Fruit fly (Drosophila melanogaster) whole organism, embryonic: Measurements from ENCODE around the gene CG8051.

Experiments
- CG10654 ChIP-seq: fragments of 200-800 bp; sonication (Bioruptor generic); optimal IDR thresholded peaks from 2 replicates; lab custom pipeline; 2016; ENCODE audit warnings: missing biosample characterization, missing genetic modification characterization
- CG10959 ChIP-seq: fragments of 200-800 bp; sonication (Bioruptor generic); IDR thresholded peaks from 2 replicates; pipeline ENCODE4 v1.3.6; 2022; ENCODE audit warnings: missing biosample characterization, missing genetic modification characterization
- CG11398 ChIP-seq: fragments of 200-800 bp; sonication (Bioruptor generic); optimal IDR thresholded peaks from 2 replicates; lab custom pipeline; 2016; ENCODE audit warnings: missing biosample characterization, missing genetic modification characterization
- CG12104 ChIP-seq: fragments of 200-800 bp; sonication (Bioruptor generic); optimal IDR thresholded peaks from 3 replicates; lab custom pipeline; 2016; ENCODE audit warnings: missing biosample characterization, missing genetic modification characterization
- CG12299 ChIP-seq: fragments of 200-800 bp; sonication (Bioruptor generic); optimal IDR thresholded peaks from 2 replicates; lab custom pipeline; 2018; ENCODE audit warnings: missing biosample characterization, mild to moderate bottlenecking, missing genetic modification characterization
- CG16779 ChIP-seq: fragments of 200-800 bp; sonication (Bioruptor generic); IDR thresholded peaks from 2 replicates; pipeline ENCODE4 v1.3.6; 2022; ENCODE audit warnings: missing biosample characterization, missing genetic modification characterization
- CG16863 ChIP-seq: fragments of 200-800 bp; sonication (Bioruptor generic); optimal IDR thresholded peaks from 3 replicates; lab custom pipeline; 2016; ENCODE audit warnings: missing biosample characterization, missing genetic modification characterization
- CG17361 ChIP-seq: fragments of 200-800 bp; sonication (Bioruptor generic); IDR thresholded peaks from 3 replicates; pipeline ENCODE4 v1.3.6; 2022; ENCODE audit warnings: missing biosample characterization, missing genetic modification characterization
- CG2678 ChIP-seq: fragments of 200-800 bp; sonication (Bioruptor generic); optimal IDR thresholded peaks from 3 replicates; lab custom pipeline; 2019; ENCODE audit warnings: missing biosample characterization, mild to moderate bottlenecking, missing genetic modification characterization, moderate library complexity
- CG3281 ChIP-seq: fragments of 200-800 bp; sonication (Bioruptor generic); optimal IDR thresholded peaks from 3 replicates; lab custom pipeline; 2017; ENCODE audit warnings: missing biosample characterization, mild to moderate bottlenecking, missing genetic modification characterization
- CG4617 ChIP-seq: fragments of 200-800 bp; sonication (Bioruptor generic); optimal IDR thresholded peaks from 3 replicates; lab custom pipeline; 2016; ENCODE audit warnings: missing biosample characterization, missing genetic modification characterization, borderline replicate concordance
- Camta ChIP-seq: fragments of 200-800 bp; sonication (Bioruptor generic); optimal IDR thresholded peaks from 2 replicates; lab custom pipeline; 2016; ENCODE audit warnings: missing biosample characterization, missing genetic modification characterization
- Drgx ChIP-seq: fragments of 200-800 bp; sonication (Bioruptor generic); IDR thresholded peaks from 2 replicates; pipeline ENCODE4 v1.3.6; 2022; ENCODE audit warnings: missing biosample characterization, missing genetic modification characterization
- E2f2 ChIP-seq: fragments of 200-800 bp; sonication (Bioruptor generic); IDR thresholded peaks from 2 replicates; pipeline ENCODE4 v1.3.6; 2022; ENCODE audit warnings: missing biosample characterization, missing genetic modification characterization
- HLH54F ChIP-seq: fragments of 200-800 bp; sonication (Bioruptor generic); optimal IDR thresholded peaks from 3 replicates; lab custom pipeline; 2016; ENCODE audit warnings: missing biosample characterization, missing genetic modification characterization
- Hmx ChIP-seq: fragments of 200-800 bp; sonication (Bioruptor generic); optimal IDR thresholded peaks from 2 replicates; lab custom pipeline; 2016; ENCODE audit warnings: missing biosample characterization, missing genetic modification characterization
- Hr78 ChIP-seq, 2 experiments: fragments of 200-800 bp in 1 of 2; fragments of >200 bp in 1 of 2; sonication (Bioruptor generic) in 1 of 2; optimal IDR thresholded peaks; 2 replicates each; lab custom pipeline; 2017 to 2019; ENCODE audit warnings: missing biosample characterization in 2 of 2, missing genetic modification characterization in 2 of 2, mild to moderate bottlenecking in 1 of 2, moderate library complexity in 1 of 2
- MBD-R2 ChIP-seq: fragments of 200-800 bp; sonication (Bioruptor generic); IDR thresholded peaks from 2 replicates; pipeline ENCODE4 v1.3.6; 2022; ENCODE audit warnings: missing biosample characterization, missing genetic modification characterization
- Mes4 ChIP-seq: fragments of 200-800 bp; sonication (Bioruptor generic); optimal IDR thresholded peaks from 2 replicates; lab custom pipeline; 2016; ENCODE audit warnings: missing biosample characterization, missing genetic modification characterization
- Myb ChIP-seq: fragments of 200-800 bp; sonication (Bioruptor generic); optimal IDR thresholded peaks from 2 replicates; lab custom pipeline; 2016; ENCODE audit warnings: missing biosample characterization, missing genetic modification characterization
- Oaz ChIP-seq: fragments of 200-800 bp; sonication (Bioruptor generic); IDR thresholded peaks from 2 replicates; pipeline ENCODE4 v1.3.6; 2022; ENCODE audit warnings: missing biosample characterization, missing genetic modification characterization
- Optix ChIP-seq: fragments of 200-800 bp; sonication (Bioruptor generic); IDR thresholded peaks from 3 replicates; pipeline ENCODE4 v1.3.6; 2022; ENCODE audit warnings: missing biosample characterization, missing genetic modification characterization
- Ptx1 ChIP-seq: fragments of 200-800 bp; sonication (Bioruptor generic); IDR thresholded peaks from 2 replicates; pipeline ENCODE4 v1.3.6; 2022; ENCODE audit warnings: missing biosample characterization, missing genetic modification characterization
- Scr ChIP-seq: fragments of 200-800 bp; sonication (Bioruptor generic); IDR thresholded peaks from 2 replicates; pipeline ENCODE4 v1.3.6; 2022; ENCODE audit warnings: missing biosample characterization, missing genetic modification characterization; ENCODE audit not compliant: partially characterized antibody
- Side ChIP-seq: fragments of 200-800 bp; sonication (Bioruptor generic); optimal IDR thresholded peaks from 2 replicates; lab custom pipeline; 2016; ENCODE audit warnings: missing biosample characterization, missing genetic modification characterization
- Taf1 ChIP-seq: fragments of 200-800 bp; sonication (Bioruptor generic); IDR thresholded peaks from 2 replicates; pipeline ENCODE4 v1.3.6; 2022; ENCODE audit warnings: missing biosample characterization, missing genetic modification characterization
- Trl ChIP-seq, 3 experiments: fragments of >200 bp in 2 of 3; fragments of 200-800 bp in 1 of 3; sonication (Bioruptor generic) in 1 of 3; optimal IDR thresholded peaks; 2 replicates in 1 of 3; 3 replicates in 2 of 3; lab custom pipeline; 2016 to 2017; ENCODE audit warnings: missing biosample characterization in 1 of 3, missing genetic modification characterization in 1 of 3
- Vsx1 ChIP-seq: fragments of 200-800 bp; sonication (Bioruptor generic); optimal IDR thresholded peaks from 2 replicates; lab custom pipeline; 2017; ENCODE audit warnings: missing biosample characterization, mild to moderate bottlenecking, missing genetic modification characterization, missing genetic modification reagents
- ab ChIP-seq: fragments of 200-800 bp; sonication (Bioruptor generic); optimal IDR thresholded peaks from 2 replicates; lab custom pipeline; 2016; ENCODE audit warnings: missing biosample characterization, missing genetic modification characterization
- ac ChIP-seq: fragments of 200-800 bp; sonication (Bioruptor generic); optimal IDR thresholded peaks from 3 replicates; lab custom pipeline; 2017; ENCODE audit warnings: missing biosample characterization, mild to moderate bottlenecking, missing genetic modification characterization
- ara ChIP-seq: fragments of 200-800 bp; sonication (Bioruptor generic); IDR thresholded peaks from 2 replicates; pipeline ENCODE4 v1.3.6; 2022; ENCODE audit warnings: missing biosample characterization, missing genetic modification characterization
- bsh ChIP-seq, 2 experiments: fragments of 200-800 bp; sonication (Bioruptor generic); optimal IDR thresholded peaks; 2 replicates each; lab custom pipeline; 2017 to 2018; ENCODE audit warnings: mild to moderate bottlenecking in 2 of 2, missing biosample characterization in 2 of 2, missing genetic modification characterization in 2 of 2, moderate library complexity in 1 of 2
- cg ChIP-seq: fragments of 200-800 bp; sonication (Bioruptor generic); optimal IDR thresholded peaks from 3 replicates; lab custom pipeline; 2019; ENCODE audit warnings: missing biosample characterization, mild to moderate bottlenecking, missing genetic modification characterization, moderate library complexity
- dan ChIP-seq: fragments of 200-800 bp; sonication (Bioruptor generic); IDR thresholded peaks from 2 replicates; pipeline ENCODE4 v1.3.6; 2022; ENCODE audit warnings: missing biosample characterization, missing genetic modification characterization
- dpn ChIP-seq, 2 experiments: fragments of 200-800 bp; sonication (Bioruptor generic); optimal IDR thresholded peaks; 3 replicates each; lab custom pipeline; 2016; ENCODE audit warnings: missing biosample characterization in 2 of 2, missing genetic modification characterization in 2 of 2
- emc ChIP-seq: fragments of 200-800 bp; sonication (Bioruptor generic); optimal IDR thresholded peaks from 2 replicates; lab custom pipeline; 2016; ENCODE audit warnings: missing biosample characterization, missing genetic modification characterization
- fd64A ChIP-seq: fragments of 200-800 bp; sonication (Bioruptor generic); optimal IDR thresholded peaks from 3 replicates; lab custom pipeline; 2018; ENCODE audit warnings: missing biosample characterization, mild to moderate bottlenecking, missing genetic modification characterization
- gcm ChIP-seq: fragments of 200-800 bp; sonication (Bioruptor generic); optimal IDR thresholded peaks from 2 replicates; lab custom pipeline; 2019; ENCODE audit warnings: missing biosample characterization, mild to moderate bottlenecking, missing genetic modification characterization, moderate library complexity
- gsb-n ChIP-seq: fragments of 200-800 bp; sonication (Bioruptor generic); optimal IDR thresholded peaks from 3 replicates; lab custom pipeline; 2018; ENCODE audit warnings: missing biosample characterization, mild to moderate bottlenecking, missing genetic modification characterization
- hbn ChIP-seq: fragments of 200-800 bp; sonication (Bioruptor generic); IDR thresholded peaks from 2 replicates; pipeline ENCODE4 v1.3.6; 2022; ENCODE audit warnings: missing biosample characterization, missing genetic modification characterization; ENCODE audit not compliant: partially characterized antibody
- kah ChIP-seq: fragments of 200-800 bp; sonication (Bioruptor generic); optimal IDR thresholded peaks from 2 replicates; lab custom pipeline; 2018; ENCODE audit warnings: missing biosample characterization, mild to moderate bottlenecking, missing genetic modification characterization
- lab ChIP-seq: fragments of 200-800 bp; sonication (Bioruptor generic); optimal IDR thresholded peaks from 3 replicates; lab custom pipeline; 2017; ENCODE audit warnings: missing biosample characterization, missing genetic modification characterization, mild to moderate bottlenecking, moderate library complexity, missing genetic modification reagents
- mirr ChIP-seq: fragments of 200-800 bp; sonication (Bioruptor generic); optimal IDR thresholded peaks from 3 replicates; lab custom pipeline; 2018; ENCODE audit warnings: missing biosample characterization, mild to moderate bottlenecking, missing genetic modification characterization
- odd ChIP-seq: fragments of 200-800 bp; sonication (Bioruptor generic); optimal IDR thresholded peaks from 2 replicates; lab custom pipeline; 2017; ENCODE audit warnings: missing biosample characterization, mild to moderate bottlenecking, missing genetic modification characterization
- pan ChIP-seq, 4 experiments: fragments of >200 bp in 3 of 4; fragments of 200-800 bp in 1 of 4; sonication (Bioruptor generic) in 1 of 4; optimal IDR thresholded peaks in 3 of 4; IDR thresholded peaks in 1 of 4; 2 replicates each; pipeline versions ENCODE4 v1.3.6 to Lab custom; 2017 to 2022; ENCODE audit warnings: missing biosample characterization in 2 of 4, missing genetic modification characterization in 2 of 4, mixed read lengths in 1 of 4
- rib ChIP-seq: fragments of 200-800 bp; sonication (Bioruptor generic); IDR thresholded peaks from 2 replicates; pipeline ENCODE4 v1.3.6; 2022; ENCODE audit warnings: missing biosample characterization, missing genetic modification characterization
- vfl ChIP-seq: fragments of 200-800 bp; sonication (Bioruptor generic); optimal IDR thresholded peaks from 2 replicates; lab custom pipeline; 2016; ENCODE audit warnings: missing biosample characterization, missing genetic modification characterization
- zen2 ChIP-seq: fragments of 200-800 bp; sonication (Bioruptor generic); IDR thresholded peaks from 3 replicates; pipeline ENCODE4 v1.3.6; 2022; ENCODE audit warnings: missing biosample characterization, missing genetic modification characterization; ENCODE audit not compliant: partially characterized antibody

Gene CG8051

DNA sequence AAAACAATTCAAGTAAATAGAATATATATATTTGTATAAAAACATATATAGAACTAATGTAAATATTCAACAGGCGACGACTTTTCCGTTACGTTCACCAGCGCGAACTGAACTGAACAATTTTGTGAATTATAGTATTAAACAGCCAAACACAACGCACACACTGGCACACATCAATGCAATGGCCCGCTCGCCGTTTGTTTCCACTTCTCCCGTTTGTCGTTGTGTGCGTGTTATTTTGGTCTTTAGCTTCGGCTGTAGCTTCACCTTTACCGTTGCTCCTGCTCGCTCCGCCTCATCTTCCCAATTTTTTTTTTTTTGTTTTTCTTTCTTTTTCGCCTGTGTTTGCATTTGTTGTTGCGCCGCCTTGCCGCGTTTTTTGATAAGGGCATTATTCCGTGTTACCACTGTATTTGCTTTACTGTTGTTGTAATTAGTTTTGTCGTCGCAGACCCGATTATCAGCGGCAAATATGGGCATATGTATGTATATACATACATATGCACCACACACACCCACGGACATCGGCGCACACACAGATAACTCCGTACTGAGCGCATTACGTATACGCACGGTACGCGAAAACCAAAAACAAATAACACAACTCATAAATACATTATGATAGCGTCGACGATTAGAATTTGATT lies at the start of gene CG8051 (continued):
- TF ChIP-seq Trl (optimal IDR thresholded peaks at IDR 0.05; lab: Kevin White, UChicago) (no peak), Trl (GFP tag; optimal IDR thresholded peaks at IDR 0.05; lab: Kevin White, UChicago) (peak; percentile 9), ab (no peak), lab (GFP tag; lab: Kevin White, UChicago) (peak; percentile 68), ara (GFP tag; lab: Robert Waterston, UW) (no peak), Scr (GFP tag; lab: Robert Waterston, UW) (no peak), mirr (GFP tag; lab: Kevin White, UChicago) (peak; percentile 84), Hmx (GFP tag; lab: Kevin White, UChicago) (no peak), CG12299 (tag; lab: Kevin White, UChicago) (no peak), emc (no peak), CG11398 (GFP tag; lab: Kevin White, UChicago) (peak; percentile 39), Side (peak; percentile 13), CG2678 (tag; lab: Kevin White, UChicago) (peak; percentile 30), CG3281 (GFP tag; lab: Kevin White, UChicago) (no peak), Ptx1 (0 out of 2 replicates have a peak, but pooled peaks have one; percentile 13), vfl (GFP tag; lab: Kevin White, UChicago) (no peak), pan (optimal IDR thresholded peaks at IDR 0.05; lab: Kevin White, UChicago) (no peak), pan (GFP tag; optimal IDR thresholded peaks at IDR 0.05 in 1 of 2, IDR thresholded peaks at IDR 0.05 in 1 of 2) (peak in 1 of 2 experiments; percentile 31), hbn (no peak), CG10654 (no peak), ac (GFP tag; lab: Kevin White, UChicago) (peak; percentile 1), Oaz (GFP tag; lab: Robert Waterston, UW) (no peak), Mes4 (GFP tag; lab: Kevin White, UChicago) (peak; percentile 16), fd64A (GFP tag; lab: Kevin White, UChicago) (peak; percentile 13), Drgx (peak; percentile 20; the same call in 1 of the 2 replicates), kah (GFP tag; lab: Kevin White, UChicago) (no peak), CG12104 (GFP tag; lab: Kevin White, UChicago) (no peak), odd (GFP tag; lab: Kevin White, UChicago) (peak; percentile 18), dan (no peak), gcm (GFP tag; lab: Kevin White, UChicago) (no peak), CG17361 (GFP tag; lab: Robert Waterston, UW) (no peak), Optix (GFP tag; lab: Robert Waterston, UW) (no peak), dpn (GFP tag; optimal IDR thresholded peaks at IDR 0.05; lab: Kevin White, UChicago) (no peak), HLH54F (GFP tag; lab: Kevin White, UChicago) (no peak), CG16779 (no peak), MBD-R2 (GFP tag; lab: Robert Waterston, UW) (0 out of 2 replicates have a peak, but pooled peaks have one; percentile 8), rib (GFP tag; lab: Robert Waterston, UW) (0 out of 2 replicates have a peak, but pooled peaks have one; percentile 39), Camta (GFP tag; lab: Kevin White, UChicago) (peak; percentile 17), cg (GFP tag; lab: Kevin White, UChicago) (peak; percentile 77), E2f2 (GFP tag; lab: Robert Waterston, UW) (no peak), bsh (GFP tag; optimal IDR thresholded peaks at IDR 0.05; lab: Kevin White, UChicago) (peak in 1 of 2 experiments; percentile 0), Hr78 (GFP tag; optimal IDR thresholded peaks at IDR 0.05; lab: Kevin White, UChicago) (peak in 1 of 2 experiments; percentile 21), CG10959 (GFP tag; lab: Robert Waterston, UW) (no peak), zen2 (GFP tag; lab: Robert Waterston, UW) (no peak), CG16863 (GFP tag; lab: Kevin White, UChicago) (peak; percentile 18), Taf1 (GFP tag; lab: Robert Waterston, UW) (no peak; the same call in 1 of the 2 replicates), CG4617 (GFP tag; lab: Kevin White, UChicago) (no peak), Vsx1 (peak; percentile 27), Myb (peak; percentile 11), gsb-n (tag; lab: Kevin White, UChicago) (no peak)
